Fruit fly (Drosophila melanogaster) whole organism, embryonic: Measurements from ENCODE around the gene CG13622.
A peak's percentile ranks its signal among the peaks of the same experiment; 100 is the strongest.

Source experiments
- Abd-B ChIP-seq: fragments of 200-800 bp; sonication (Bioruptor generic); optimal IDR thresholded peaks from 2 replicates; lab custom pipeline; 2018; ENCODE audit warnings: missing biosample characterization, mild to moderate bottlenecking, missing genetic modification characterization, moderate library complexity
- Atf6 ChIP-seq: fragments of 200-800 bp; sonication (Bioruptor generic); IDR thresholded peaks from 2 replicates; pipeline ENCODE4 v1.3.6; 2022; ENCODE audit warnings: missing biosample characterization, missing genetic modification characterization
- CG10321 ChIP-seq: fragments of 200-800 bp; sonication (Bioruptor generic); IDR thresholded peaks from 2 replicates; pipeline ENCODE4 v1.3.6; 2022; ENCODE audit warnings: missing biosample characterization, missing genetic modification characterization
- CG11456 ChIP-seq: fragments of 200-800 bp; sonication (Bioruptor generic); IDR thresholded peaks from 3 replicates; pipeline ENCODE4 v1.3.6; 2022; ENCODE audit warnings: missing biosample characterization, missing genetic modification characterization
- CG12299 ChIP-seq: fragments of 200-800 bp; sonication (Bioruptor generic); optimal IDR thresholded peaks from 2 replicates; lab custom pipeline; 2018; ENCODE audit warnings: missing biosample characterization, mild to moderate bottlenecking, missing genetic modification characterization
- CG1233 ChIP-seq: fragments of 200-800 bp; sonication (Bioruptor generic); optimal IDR thresholded peaks from 4 replicates; lab custom pipeline; 2018; ENCODE audit warnings: missing biosample characterization, mild to moderate bottlenecking, missing genetic modification characterization
- CG12769 ChIP-seq: fragments of 200-800 bp; sonication (Bioruptor generic); optimal IDR thresholded peaks from 2 replicates; lab custom pipeline; 2019; ENCODE audit warnings: missing biosample characterization, mild to moderate bottlenecking, missing genetic modification characterization, moderate library complexity
- CG13894 ChIP-seq: fragments of 200-800 bp; sonication (Bioruptor generic); optimal IDR thresholded peaks from 3 replicates; lab custom pipeline; 2018; ENCODE audit warnings: missing biosample characterization, mild to moderate bottlenecking, missing genetic modification characterization, moderate library complexity
- CG17328 ChIP-seq: fragments of 200-800 bp; sonication (Bioruptor generic); IDR thresholded peaks from 2 replicates; pipeline ENCODE4 v1.3.6; 2022; ENCODE audit warnings: missing biosample characterization, missing genetic modification characterization
- CG18764 ChIP-seq: fragments of 200-800 bp; sonication (Bioruptor generic); optimal IDR thresholded peaks from 3 replicates; lab custom pipeline; 2016; ENCODE audit warnings: missing biosample characterization, missing genetic modification characterization
- CG2120 ChIP-seq: fragments of 200-800 bp; sonication (Bioruptor generic); optimal IDR thresholded peaks from 3 replicates; lab custom pipeline; 2016; ENCODE audit warnings: missing biosample characterization, missing genetic modification characterization
- CG30020 ChIP-seq: fragments of 200-800 bp; optimal IDR thresholded peaks from 2 replicates; lab custom pipeline; 2019; ENCODE audit warnings: missing biosample characterization, mild to moderate bottlenecking, missing genetic modification characterization, moderate library complexity
- CG4617 ChIP-seq: fragments of 200-800 bp; sonication (Bioruptor generic); optimal IDR thresholded peaks from 3 replicates; lab custom pipeline; 2016; ENCODE audit warnings: missing biosample characterization, missing genetic modification characterization, borderline replicate concordance
- CG6683 ChIP-seq: fragments of 200-800 bp; sonication (Bioruptor generic); optimal IDR thresholded peaks from 2 replicates; lab custom pipeline; 2017; ENCODE audit warnings: missing biosample characterization, mild to moderate bottlenecking, missing genetic modification characterization, missing genetic modification reagents
- CG7372 ChIP-seq: fragments of 200-800 bp; sonication (Bioruptor generic); IDR thresholded peaks from 2 replicates; pipeline ENCODE4 v1.3.6; 2022; ENCODE audit warnings: missing biosample characterization, missing genetic modification characterization
- CG7786 ChIP-seq: fragments of 200-800 bp; sonication (Bioruptor generic); optimal IDR thresholded peaks from 2 replicates; lab custom pipeline; 2016; ENCODE audit warnings: missing biosample characterization, missing genetic modification characterization
- CG7839 ChIP-seq: fragments of 200-800 bp; sonication (Bioruptor generic); optimal IDR thresholded peaks from 3 replicates; lab custom pipeline; 2018; ENCODE audit warnings: missing biosample characterization, mild to moderate bottlenecking, missing genetic modification characterization, moderate library complexity
- CG8281 ChIP-seq: fragments of 200-800 bp; sonication (Bioruptor generic); optimal IDR thresholded peaks from 2 replicates; lab custom pipeline; 2018; ENCODE audit warnings: missing biosample characterization, mild to moderate bottlenecking, missing genetic modification characterization, moderate library complexity
- CG8290 ChIP-seq, 3 experiments: fragments of 200-800 bp; sonication (Bioruptor generic); optimal IDR thresholded peaks; 2 replicates each; lab custom pipeline; 2016 to 2019; ENCODE audit warnings: missing biosample characterization in 3 of 3, missing genetic modification characterization in 3 of 3, mild to moderate bottlenecking in 2 of 3, moderate library complexity in 1 of 3
- Dbx ChIP-seq: fragments of 200-800 bp; sonication (Bioruptor generic); IDR thresholded peaks from 3 replicates; pipeline ENCODE4 v1.3.6; 2022; ENCODE audit warnings: missing biosample characterization, missing genetic modification characterization
- Eip74EF ChIP-seq, 2 experiments: fragments of 200-800 bp in 1 of 2; fragments of >200 bp in 1 of 2; sonication (Bioruptor generic) in 1 of 2; optimal IDR thresholded peaks; 2 replicates each; lab custom pipeline; 2017 to 2019; ENCODE audit warnings: missing biosample characterization in 2 of 2, missing genetic modification characterization in 2 of 2, mild to moderate bottlenecking in 1 of 2, moderate library complexity in 1 of 2
- Ets65A ChIP-seq: fragments of 200-800 bp; sonication (Bioruptor generic); peaks from one replicate; lab custom pipeline; 2016; ENCODE audit warnings: missing biosample characterization, missing genetic modification characterization
- HmgD ChIP-seq: fragments of 200-800 bp; sonication (Bioruptor generic); optimal IDR thresholded peaks from 3 replicates; lab custom pipeline; 2016; ENCODE audit warnings: missing biosample characterization, missing genetic modification characterization
- Hmr ChIP-seq: fragments of 200-800 bp; sonication (Bioruptor generic); optimal IDR thresholded peaks from 3 replicates; lab custom pipeline; 2017; ENCODE audit warnings: mild to moderate bottlenecking, missing biosample characterization, missing genetic modification reagents, missing genetic modification characterization
- Lim3 ChIP-seq: fragments of 200-800 bp; sonication (Bioruptor generic); IDR thresholded peaks from 2 replicates; pipeline ENCODE4 v1.3.6; 2022; ENCODE audit warnings: missing biosample characterization, missing genetic modification characterization
- Mad ChIP-seq: fragments of 200-800 bp; sonication (Bioruptor generic); optimal IDR thresholded peaks from 2 replicates; lab custom pipeline; 2016; ENCODE audit warnings: missing biosample characterization, missing genetic modification characterization
- NC2β ChIP-seq: fragments of 200-800 bp; sonication (Bioruptor generic); optimal IDR thresholded peaks from 2 replicates; lab custom pipeline; 2016; ENCODE audit warnings: missing biosample characterization, missing genetic modification characterization
- Oli ChIP-seq: fragments of 200-800 bp; sonication (Bioruptor generic); optimal IDR thresholded peaks from 2 replicates; lab custom pipeline; 2018; ENCODE audit warnings: missing biosample characterization, mild to moderate bottlenecking, missing genetic modification characterization, moderate library complexity
- Ptx1 ChIP-seq: fragments of 200-800 bp; sonication (Bioruptor generic); IDR thresholded peaks from 2 replicates; pipeline ENCODE4 v1.3.6; 2022; ENCODE audit warnings: missing biosample characterization, missing genetic modification characterization
- bigmax ChIP-seq: fragments of 200-800 bp; sonication (Bioruptor generic); optimal IDR thresholded peaks from 2 replicates; lab custom pipeline; 2018; ENCODE audit warnings: missing biosample characterization, mild to moderate bottlenecking, missing genetic modification characterization
- cwo ChIP-seq: fragments of 200-800 bp; sonication (Bioruptor generic); optimal IDR thresholded peaks from 3 replicates; lab custom pipeline; 2017; ENCODE audit warnings: missing biosample characterization, missing genetic modification characterization, mild to moderate bottlenecking, moderate library complexity, missing genetic modification reagents
- dan ChIP-seq: fragments of 200-800 bp; sonication (Bioruptor generic); IDR thresholded peaks from 2 replicates; pipeline ENCODE4 v1.3.6; 2022; ENCODE audit warnings: missing biosample characterization, missing genetic modification characterization
- ems ChIP-seq: fragments of 200-800 bp; sonication (Bioruptor generic); optimal IDR thresholded peaks from 3 replicates; lab custom pipeline; 2016; ENCODE audit warnings: missing biosample characterization, missing genetic modification characterization
- fd3F ChIP-seq: fragments of 200-800 bp; sonication (Bioruptor generic); optimal IDR thresholded peaks from 2 replicates; lab custom pipeline; 2018; ENCODE audit warnings: missing biosample characterization, mild to moderate bottlenecking, missing genetic modification characterization, moderate library complexity
- grau ChIP-seq: fragments of 200-800 bp; optimal IDR thresholded peaks from 3 replicates; lab custom pipeline; 2019; ENCODE audit warnings: missing biosample characterization, mild to moderate bottlenecking, missing genetic modification characterization, moderate library complexity
- h ChIP-seq: fragments of >200 bp; optimal IDR thresholded peaks from 2 replicates; lab custom pipeline; 2017
- hbn ChIP-seq: fragments of 200-800 bp; sonication (Bioruptor generic); IDR thresholded peaks from 2 replicates; pipeline ENCODE4 v1.3.6; 2022; ENCODE audit warnings: missing biosample characterization, missing genetic modification characterization; ENCODE audit not compliant: partially characterized antibody
- knrl ChIP-seq: fragments of 200-800 bp; sonication (Bioruptor generic); IDR thresholded peaks from 3 replicates; pipeline ENCODE4 v1.3.6; 2022; ENCODE audit warnings: missing biosample characterization, missing genetic modification characterization; ENCODE audit not compliant: partially characterized antibody
- otp ChIP-seq: fragments of 200-800 bp; sonication (Bioruptor generic); IDR thresholded peaks from 3 replicates; pipeline ENCODE4, ENCODE4 v1.3.6; 2022; ENCODE audit warnings: missing biosample characterization, missing genetic modification characterization
- pfk ChIP-seq: fragments of 200-800 bp; sonication (Bioruptor generic); optimal IDR thresholded peaks from 2 replicates; lab custom pipeline; 2018; ENCODE audit warnings: missing biosample characterization, mild to moderate bottlenecking, missing genetic modification characterization, moderate library complexity
- pnt ChIP-seq: fragments of 200-800 bp; sonication (Bioruptor generic); optimal IDR thresholded peaks from 3 replicates; lab custom pipeline; 2016; ENCODE audit warnings: missing biosample characterization, missing genetic modification characterization
- row ChIP-seq: fragments of 200-800 bp; sonication (Bioruptor generic); IDR thresholded peaks from 3 replicates; pipeline ENCODE4 v1.3.6; 2022; ENCODE audit warnings: missing biosample characterization, missing genetic modification characterization
- sd ChIP-seq: fragments of 200-800 bp; sonication (Bioruptor generic); optimal IDR thresholded peaks from 3 replicates; lab custom pipeline; 2018; ENCODE audit warnings: missing biosample characterization, mild to moderate bottlenecking, missing genetic modification characterization, moderate library complexity
- sna ChIP-seq: fragments of 200-800 bp; sonication (Bioruptor generic); IDR thresholded peaks from 2 replicates; pipeline ENCODE4 v1.3.6; 2022; ENCODE audit warnings: missing biosample characterization, missing genetic modification characterization; ENCODE audit not compliant: partially characterized antibody
- stc ChIP-seq: fragments of 200-800 bp; sonication (Bioruptor generic); IDR thresholded peaks from 2 replicates; pipeline ENCODE4 v1.3.6; 2022; ENCODE audit warnings: missing biosample characterization, missing genetic modification characterization
- sug ChIP-seq: fragments of 200-800 bp; optimal IDR thresholded peaks from 2 replicates; lab custom pipeline; 2019; ENCODE audit warnings: missing biosample characterization, mild to moderate bottlenecking, missing genetic modification characterization, moderate library complexity
- tap ChIP-seq: fragments of 200-800 bp; optimal IDR thresholded peaks from 3 replicates; lab custom pipeline; 2019; ENCODE audit warnings: missing biosample characterization, mild to moderate bottlenecking, missing genetic modification characterization, moderate library complexity
- ttk ChIP-seq: fragments of 200-800 bp; sonication (Bioruptor generic); IDR thresholded peaks from 2 replicates; pipeline ENCODE4 v2.1.2; 2022; ENCODE audit warnings: missing biosample characterization, missing genetic modification characterization
- twi ChIP-seq: fragments of 200-800 bp; optimal IDR thresholded peaks from 2 replicates; lab custom pipeline; 2019; ENCODE audit warnings: missing biosample characterization, mild to moderate bottlenecking, missing genetic modification characterization, moderate library complexity

Gene CG13622

DNA sequence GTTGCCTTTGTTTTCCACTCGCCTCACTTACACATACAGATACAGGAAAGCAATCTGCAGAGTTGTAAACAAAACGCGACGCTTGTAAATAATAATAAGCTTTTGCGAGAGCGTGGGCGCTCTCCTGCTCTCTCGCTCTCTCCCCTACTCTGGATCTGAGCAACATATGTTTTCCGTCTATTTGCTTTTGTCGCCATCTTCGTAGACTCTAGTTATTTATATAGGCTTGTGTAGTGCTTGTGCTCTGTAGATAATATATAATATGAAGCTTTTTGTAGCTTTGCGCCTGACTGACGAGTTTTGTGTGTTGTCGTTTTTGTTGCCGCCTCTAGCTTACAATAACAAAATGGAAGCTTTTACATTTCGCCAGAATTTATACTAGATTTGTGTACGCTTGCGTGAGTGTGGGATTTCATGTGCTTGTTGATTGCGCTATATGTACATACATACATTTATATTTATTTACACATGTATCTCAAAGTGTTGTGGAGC lies 42.3 kb upstream of the CG13622 start (continued):
- TF ChIP-seq pfk (GFP tag; lab: Kevin White, UChicago) (peak; percentile 48), CG7372 (GFP tag; lab: Robert Waterston, UW) (no peak), CG11456 (GFP tag; lab: Robert Waterston, UW) (no peak), CG18764 (GFP tag; lab: Kevin White, UChicago) (no peak), knrl (GFP tag; lab: Robert Waterston, UW) (no peak), Abd-B (no peak), h (no peak), row (GFP tag; lab: Robert Waterston, UW) (peak; percentile 27; the same call in 1 of the 3 replicates), tap (tag; lab: Kevin White, UChicago) (peak; percentile 60), Mad (GFP tag; lab: Kevin White, UChicago) (peak; percentile 26), ems (GFP tag; lab: Kevin White, UChicago) (no peak), otp (GFP tag; lab: Robert Waterston, UW) (0 out of 3 replicates have a peak, but pooled peaks have one; percentile 42), CG30020 (tag; lab: Kevin White, UChicago) (no peak), cwo (GFP tag; lab: Kevin White, UChicago) (peak; percentile 71), Eip74EF (GFP tag; optimal IDR thresholded peaks at IDR 0.05; lab: Kevin White, UChicago) (peak in 1 of 2 experiments; percentile 85), pnt (no peak), Ptx1 (GFP tag; lab: Robert Waterston, UW) (no peak), sug (tag; lab: Kevin White, UChicago) (peak; percentile 78), HmgD (GFP tag; lab: Kevin White, UChicago) (no peak), ttk (GFP tag; lab: Robert Waterston, UW) (no peak), CG7786 (no peak), CG8281 (tag; lab: Kevin White, UChicago) (no peak), hbn (GFP tag; lab: Robert Waterston, UW) (peak; percentile 34; the same call in 1 of the 2 replicates), stc (GFP tag; lab: Robert Waterston, UW) (no peak; the same call in 1 of the 2 replicates), CG6683 (GFP tag; lab: Kevin White, UChicago) (peak; percentile 72), bigmax (GFP tag; lab: Kevin White, UChicago) (no peak), fd3F (GFP tag; lab: Kevin White, UChicago) (no peak), twi (tag; lab: Kevin White, UChicago) (peak; percentile 66)

DNA sequence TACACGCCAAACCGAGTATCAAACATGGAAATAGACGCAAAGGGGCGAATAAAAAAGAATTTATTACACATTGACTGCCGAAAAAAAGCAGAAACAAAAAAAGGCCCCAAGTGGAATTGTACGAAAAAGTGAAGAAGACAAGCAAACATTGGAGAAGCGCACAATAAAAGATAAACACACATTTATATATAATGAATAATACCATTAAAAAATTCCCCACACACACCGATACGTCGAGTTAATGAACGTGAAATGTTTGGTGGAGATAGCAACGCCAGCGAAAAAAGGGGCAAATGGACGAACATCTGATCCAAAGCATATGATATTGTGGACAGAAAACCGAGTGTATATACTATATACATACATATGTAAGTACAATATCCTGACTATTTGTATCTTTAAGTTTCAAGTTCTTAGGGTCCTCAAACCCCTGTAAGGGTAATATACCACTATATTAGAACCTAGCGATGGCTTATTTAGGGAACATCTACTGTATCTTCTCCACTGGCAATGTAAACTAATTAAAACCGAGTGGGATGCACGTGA lies 41.4 kb upstream of the CG13622 start:
- TF ChIP-seq CG4617: no peak
- peak; percentile 66 for TF ChIP-seq sd
- no peak for TF ChIP-seq CG8290 (GFP tag; optimal IDR thresholded peaks at IDR 0.05; lab: Kevin White, UChicago)
- peak in 1 of 2 experiments; percentile 8 for TF ChIP-seq CG8290 (tag; optimal IDR thresholded peaks at IDR 0.05; lab: Kevin White, UChicago)
- no peak for TF ChIP-seq Lim3 (GFP tag; lab: Robert Waterston, UW)
- TF ChIP-seq CG1233 (GFP tag; lab: Kevin White, UChicago): no peak
- no peak for TF ChIP-seq Oli (tag; lab: Kevin White, UChicago)
- TF ChIP-seq CG2120 (GFP tag; lab: Kevin White, UChicago): peak; percentile 23
- peak; percentile 12; the same call in 1 of the 2 replicates for TF ChIP-seq Atf6 (GFP tag; lab: Robert Waterston, UW)
- no peak for TF ChIP-seq sna (GFP tag; lab: Robert Waterston, UW)
- no peak for TF ChIP-seq dan
- TF ChIP-seq CG10321 (GFP tag; lab: Robert Waterston, UW): no peak
- peak; percentile 19 for TF ChIP-seq CG13894 (tag; lab: Kevin White, UChicago)
- TF ChIP-seq Hmr (GFP tag; lab: Kevin White, UChicago): peak; percentile 16
- peak; percentile 26 for TF ChIP-seq CG12769 (tag; lab: Kevin White, UChicago)
- peak; percentile 84 for TF ChIP-seq Ets65A
- TF ChIP-seq Dbx: 0 out of 3 replicates have a peak, but pooled peaks have one; percentile 13
- no peak for TF ChIP-seq NC2β (GFP tag; lab: Kevin White, UChicago)
- peak; percentile 17; the same call in 1 of the 2 replicates for TF ChIP-seq CG17328
- TF ChIP-seq CG7839 (tag; lab: Kevin White, UChicago): peak; percentile 2
- TF ChIP-seq row (GFP tag; lab: Robert Waterston, UW): 0 out of 3 replicates have a peak, but pooled peaks have one; percentile 36
- TF ChIP-seq grau (tag; lab: Kevin White, UChicago): peak; percentile 80
- TF ChIP-seq CG12299 (tag; lab: Kevin White, UChicago): no peak
